Worm (Caenorhabditis elegans) whole organism, L3 larva: ENCODE results near the gene C56C10.7.

Experiments used
- R02D3.7 ChIP-seq: fragments of 150-350 bp; optimal IDR thresholded peaks from 2 replicates; lab custom pipeline; 2014; ENCODE audit warnings: missing biosample characterization, missing genetic modification characterization
- ZK546.5 ChIP-seq: sonication (generic microtip); optimal IDR thresholded peaks from 2 replicates; lab custom pipeline; 2017; ENCODE audit warnings: missing biosample characterization, missing genetic modification characterization
- aly-2 ChIP-seq: fragments of 150-350 bp; optimal IDR thresholded peaks from 2 replicates; lab custom pipeline; 2014; ENCODE audit warnings: missing biosample characterization, missing genetic modification characterization
- ama-1 ChIP-seq: fragments of 150-350 bp; optimal IDR thresholded peaks from 2 replicates; lab custom pipeline; 2018
- ceh-28 ChIP-seq: fragments of 150-350 bp; optimal IDR thresholded peaks from 2 replicates; lab custom pipeline; 2014; ENCODE audit warnings: missing biosample characterization, missing genetic modification reagents, missing genetic modification characterization
- ceh-9 ChIP-seq: sonication (generic microtip); optimal IDR thresholded peaks from 2 replicates; lab custom pipeline; 2018; ENCODE audit warnings: missing biosample characterization, missing genetic modification characterization
- daf-12 ChIP-seq: fragments of 150-350 bp; optimal IDR thresholded peaks from 2 replicates; lab custom pipeline; 2014; ENCODE audit warnings: missing biosample characterization, missing genetic modification reagents, missing genetic modification characterization
- egl-27 ChIP-seq: sonication (generic microtip); optimal IDR thresholded peaks from 4 replicates; lab custom pipeline; 2017; ENCODE audit warnings: missing biosample characterization, missing genetic modification reagents, missing genetic modification characterization
- egl-5 ChIP-seq: fragments of 150-350 bp; optimal IDR thresholded peaks from 2 replicates; lab custom pipeline; 2017; ENCODE audit warnings: missing biosample characterization, missing genetic modification reagents, missing genetic modification characterization, inconsistent platforms
- elt-1 ChIP-seq: fragments of 150-350 bp; optimal IDR thresholded peaks from 2 replicates; lab custom pipeline; 2014; ENCODE audit warnings: missing biosample characterization, missing genetic modification characterization
- elt-2 ChIP-seq: sonication (generic microtip); optimal IDR thresholded peaks from 2 replicates; lab custom pipeline; 2016; ENCODE audit warnings: missing genetic modification reagents, mild to moderate bottlenecking, missing genetic modification characterization, missing compliant biosample characterization
- fkh-2 ChIP-seq: fragments of 150-350 bp; optimal IDR thresholded peaks from 2 replicates; lab custom pipeline; 2014; ENCODE audit warnings: missing biosample characterization, missing genetic modification reagents, missing genetic modification characterization
- hmg-11 ChIP-seq: sonication (generic microtip); optimal IDR thresholded peaks from 2 replicates; lab custom pipeline; 2016; ENCODE audit warnings: missing genetic modification characterization, missing compliant biosample characterization
- lin-15B ChIP-seq: fragments of 150-350 bp; optimal IDR thresholded peaks from 2 replicates; lab custom pipeline; 2014; ENCODE audit warnings: missing biosample characterization, missing genetic modification characterization
- lsy-12 ChIP-seq: sonication (generic microtip); optimal IDR thresholded peaks from 2 replicates; lab custom pipeline; 2016; ENCODE audit warnings: mild to moderate bottlenecking, missing genetic modification characterization, missing compliant biosample characterization
- mdl-1 ChIP-seq: fragments of 150-350 bp; optimal IDR thresholded peaks from 2 replicates; lab custom pipeline; 2014; ENCODE audit warnings: missing biosample characterization, missing genetic modification characterization
- mml-1 ChIP-seq: fragments of 150-350 bp; sonication (generic microtip); optimal IDR thresholded peaks from 3 replicates; lab custom pipeline; 2014; ENCODE audit warnings: missing biosample characterization, missing genetic modification characterization
- nfya-1 ChIP-seq: sonication (generic microtip); optimal IDR thresholded peaks from 2 replicates; lab custom pipeline; 2017; ENCODE audit warnings: missing genetic modification characterization, mild to moderate bottlenecking, missing compliant biosample characterization, antibody characterized with exemption, moderate library complexity; ENCODE audit not compliant: insufficient read depth
- nhr-28 ChIP-seq: fragments of 150-350 bp; optimal IDR thresholded peaks from 2 replicates; lab custom pipeline; 2014; ENCODE audit warnings: missing biosample characterization, missing genetic modification characterization
- nhr-43 ChIP-seq: sonication (generic microtip); optimal IDR thresholded peaks from 2 replicates; lab custom pipeline; 2016; ENCODE audit warnings: mild to moderate bottlenecking, missing genetic modification characterization, missing compliant biosample characterization; ENCODE audit not compliant: poor library complexity, severe bottlenecking
- nhr-67 ChIP-seq: fragments of 150-350 bp; optimal IDR thresholded peaks from 2 replicates; lab custom pipeline; 2014; ENCODE audit warnings: missing biosample characterization, missing genetic modification characterization
- nhr-76 ChIP-seq: fragments of 150-350 bp; sonication (generic microtip); optimal IDR thresholded peaks from 5 replicates; lab custom pipeline; 2014; ENCODE audit warnings: missing biosample characterization, missing genetic modification characterization
- nhr-77 ChIP-seq: fragments of 150-350 bp; optimal IDR thresholded peaks from 2 replicates; lab custom pipeline; 2014; ENCODE audit warnings: missing biosample characterization, missing genetic modification characterization
- pha-4 ChIP-seq: fragments of 150-350 bp; optimal IDR thresholded peaks from 2 replicates; lab custom pipeline; 2014; ENCODE audit warnings: missing biosample characterization, missing genetic modification reagents, missing genetic modification characterization
- pqm-1 ChIP-seq: fragments of 150-350 bp; optimal IDR thresholded peaks from 2 replicates; lab custom pipeline; 2017; ENCODE audit warnings: missing biosample characterization, missing genetic modification characterization, inconsistent platforms
- sea-2 ChIP-seq: fragments of 150-350 bp; sonication (generic microtip); optimal IDR thresholded peaks from 4 replicates; lab custom pipeline; 2014; ENCODE audit warnings: missing biosample characterization, missing genetic modification reagents, missing genetic modification characterization
- skn-1 ChIP-seq: fragments of 150-350 bp; optimal IDR thresholded peaks from 2 replicates; lab custom pipeline; 2014; ENCODE audit warnings: missing biosample characterization, missing genetic modification characterization
- snpc-4 ChIP-seq: fragments of 150-350 bp; optimal IDR thresholded peaks from 2 replicates; lab custom pipeline; 2014; ENCODE audit warnings: missing biosample characterization, missing genetic modification characterization
- tbx-2 ChIP-seq: sonication (generic microtip); optimal IDR thresholded peaks from 2 replicates; lab custom pipeline; 2016; ENCODE audit warnings: mild to moderate bottlenecking, missing genetic modification characterization, missing compliant biosample characterization
- unc-39 ChIP-seq: sonication (generic microtip); optimal IDR thresholded peaks from 4 replicates; lab custom pipeline; 2017; ENCODE audit warnings: missing biosample characterization, missing genetic modification characterization
- unc-62 ChIP-seq: fragments of 150-350 bp; sonication (generic microtip); optimal IDR thresholded peaks from 4 replicates; lab custom pipeline; 2014; ENCODE audit warnings: missing biosample characterization, missing genetic modification reagents, missing genetic modification characterization
- ztf-4 ChIP-seq: fragments of 150-350 bp; optimal IDR thresholded peaks from 2 replicates; lab custom pipeline; 2014; ENCODE audit warnings: missing biosample characterization, missing genetic modification characterization

Gene C56C10.7

DNA sequence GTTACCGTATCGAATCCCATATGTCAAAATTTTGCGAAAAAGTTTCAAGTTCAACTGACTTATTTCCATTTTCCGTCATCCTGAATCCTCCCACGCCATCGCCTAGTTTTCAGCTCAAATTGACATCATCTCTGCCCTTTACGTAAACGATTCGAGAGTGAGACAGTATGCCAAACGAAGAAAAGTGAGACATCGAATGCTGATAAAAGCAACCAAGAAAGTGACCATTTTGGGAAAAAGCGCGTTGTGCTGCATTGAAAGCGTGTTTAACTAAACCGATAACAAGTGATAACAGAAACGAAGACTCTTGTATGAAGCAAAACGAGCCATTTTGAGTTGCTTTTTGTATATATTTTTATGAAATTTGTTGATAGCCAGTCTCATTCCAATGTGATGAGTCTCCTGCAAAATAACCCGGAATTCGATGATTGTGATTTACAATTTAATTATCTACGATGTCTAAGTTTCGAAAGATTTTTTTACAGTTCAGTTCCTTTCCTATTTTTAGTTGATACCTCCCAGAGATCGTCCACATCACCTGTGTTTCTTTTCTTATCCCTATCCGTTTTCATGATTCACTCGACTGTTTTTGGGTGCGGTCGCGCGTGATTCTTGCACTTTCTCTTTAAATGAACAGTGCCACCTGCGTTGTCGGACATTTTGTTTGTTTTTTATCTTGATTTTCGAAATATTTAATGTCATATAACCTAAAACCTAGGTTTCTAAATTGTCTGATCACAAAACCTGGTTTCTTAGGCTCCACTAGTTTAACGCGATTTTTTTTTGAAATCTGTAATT lies 28.1 kb upstream of the C56C10.7 start:
- TF ChIP-seq tbx-2 (tag; lab: Kevin White, UChicago), result no peak
- no peak for TF ChIP-seq nfya-1 (tag; lab: Kevin White, UChicago)
- TF ChIP-seq nhr-67 (tag; lab: Kevin White, UChicago), result no peak
- peak; percentile 36 for TF ChIP-seq pha-4 (tag; lab: Kevin White, UChicago)
- peak; percentile 90 for TF ChIP-seq pqm-1 (tag; lab: Kevin White, UChicago)
- TF ChIP-seq elt-2 (tag; lab: Kevin White, UChicago), result peak; percentile 93
- TF ChIP-seq skn-1 (tag; lab: Kevin White, UChicago), result peak; percentile 50

- TF ChIP-seq ZK546.5 (tag; lab: Kevin White, UChicago), result no peak
- TF ChIP-seq pqm-1 (tag; lab: Kevin White, UChicago), result peak; percentile 23
- peak; percentile 72 for TF ChIP-seq elt-2 (tag; lab: Kevin White, UChicago)
- no peak for TF ChIP-seq ztf-4
Measured at ce11 chrII:6614500-6614899, 27.1 kb upstream of the C56C10.7 start.

DNA sequence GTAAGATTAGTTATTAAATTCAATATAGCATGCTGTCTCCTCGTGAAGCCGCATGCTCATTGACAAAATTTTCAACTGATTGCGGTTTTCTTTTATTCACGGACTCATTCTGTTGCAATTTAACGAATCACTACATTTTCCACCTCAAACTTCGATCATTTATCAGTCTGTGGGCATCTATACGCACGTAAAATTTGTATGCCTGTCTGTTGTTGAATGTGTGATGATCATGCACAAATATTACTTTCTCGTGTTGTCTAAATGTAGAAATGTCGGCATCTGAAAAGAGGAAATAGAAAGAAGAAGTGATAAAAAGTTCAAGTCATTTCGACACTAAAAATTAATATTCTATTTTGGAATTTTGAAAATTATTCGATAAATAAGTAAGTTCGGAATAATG lies 25.2 kb upstream of the C56C10.7 start:
- peak; percentile 24 for TF ChIP-seq pha-4 (tag; lab: Kevin White, UChicago)
- no peak for TF ChIP-seq hmg-11
- no peak for TF ChIP-seq egl-5 (tag; lab: Kevin White, UChicago)
- TF ChIP-seq snpc-4 (tag; lab: Kevin White, UChicago), result no peak
- no peak for TF ChIP-seq R02D3.7 (tag; lab: Kevin White, UChicago)
- no peak for TF ChIP-seq ceh-28 (tag; lab: Kevin White, UChicago)
- peak; percentile 30 for TF ChIP-seq mdl-1 (tag; lab: Kevin White, UChicago)
- TF ChIP-seq fkh-2 (tag; lab: Kevin White, UChicago), result no peak
- no peak for TF ChIP-seq lsy-12 (tag; lab: Kevin White, UChicago)
- no peak for TF ChIP-seq ceh-9 (tag; lab: Kevin White, UChicago)
- no peak for TF ChIP-seq ZK546.5 (tag; lab: Kevin White, UChicago)
- TF ChIP-seq unc-39 (tag; lab: Kevin White, UChicago), result no peak
- TF ChIP-seq ama-1 (lab: Kevin White, UChicago), result no peak
- no peak for TF ChIP-seq nhr-43 (tag; lab: Kevin White, UChicago)
- TF ChIP-seq elt-2 (tag; lab: Kevin White, UChicago), result peak; percentile 84
- TF ChIP-seq pqm-1 (tag; lab: Kevin White, UChicago), result peak; percentile 67
- TF ChIP-seq egl-27, result no peak

DNA sequence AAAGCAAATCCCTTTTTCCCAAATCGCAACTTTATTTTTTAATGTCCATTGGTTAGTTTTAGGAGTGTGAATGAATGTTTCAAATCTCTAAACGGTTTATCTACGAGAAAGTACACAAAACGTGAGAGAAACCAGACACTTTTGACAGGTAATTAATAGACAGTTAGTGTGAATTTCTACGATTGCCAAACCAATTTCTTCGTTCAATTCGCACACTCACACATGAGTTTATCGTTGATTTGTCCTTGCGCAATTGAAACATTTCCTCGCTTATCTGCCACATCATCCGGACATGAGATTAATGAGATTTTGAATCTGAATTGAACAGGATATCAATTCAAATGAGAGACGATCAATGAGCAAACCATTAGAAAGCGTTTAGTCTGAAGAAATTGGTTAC lies 22.9 kb upstream of the C56C10.7 start:
- TF ChIP-seq pqm-1 (tag; lab: Kevin White, UChicago) (no peak), nhr-28 (tag; lab: Kevin White, UChicago) (no peak), sea-2 (GFP tag; lab: Kevin White, UChicago) (no peak), aly-2 (no peak), pha-4 (tag; lab: Kevin White, UChicago) (no peak)
- TF ChIP-seq, all 47 proteins: peak for 0

ce11 chrII:6609315-6609842 lies 22.0 kb upstream of the C56C10.7 start, which contains the start of gene epg-5:
TSS of gene epg-5 (minus strand) at chrII:6609365.
- TF ChIP-seq pqm-1 (tag; lab: Kevin White, UChicago), result peak; percentile 47
- no peak for TF ChIP-seq elt-1 (tag; lab: Kevin White, UChicago)
- no peak for TF ChIP-seq R02D3.7 (tag; lab: Kevin White, UChicago)
- TF ChIP-seq elt-2 (tag; lab: Kevin White, UChicago), result peak; percentile 62
- TF ChIP-seq nhr-28 (tag; lab: Kevin White, UChicago), result no peak
- no peak for TF ChIP-seq mml-1 (tag; lab: Kevin White, UChicago)
- no peak for TF ChIP-seq unc-62 (GFP tag; lab: Kevin White, UChicago)
- TF ChIP-seq nfya-1 (tag; lab: Kevin White, UChicago), result peak; percentile 48
- TF ChIP-seq egl-5 (tag; lab: Kevin White, UChicago), result peak; percentile 41
- TF ChIP-seq daf-12, result no peak
- no peak for TF ChIP-seq ZK546.5 (tag; lab: Kevin White, UChicago)
- no peak for TF ChIP-seq nhr-43 (tag; lab: Kevin White, UChicago)
- TF ChIP-seq pha-4 (tag; lab: Kevin White, UChicago), result peak; percentile 68
- no peak for TF ChIP-seq nhr-77 (tag; lab: Kevin White, UChicago)
- no peak for TF ChIP-seq nhr-76
- TF ChIP-seq ztf-4, result no peak
- peak; percentile 20 for TF ChIP-seq hmg-11
- no peak for TF ChIP-seq tbx-2 (tag; lab: Kevin White, UChicago)
- no peak for TF ChIP-seq lin-15B
- no peak for TF ChIP-seq ceh-9 (tag; lab: Kevin White, UChicago)
